Worm (Caenorhabditis elegans) whole organism, L1 larva: Measurements from ENCODE around the gene taf-6.1.

ENCODE experiments used
- C04F5.9 ChIP-seq: sonication (generic microtip); optimal IDR thresholded peaks from 2 replicates; lab custom pipeline; 2016; ENCODE audit warnings: missing genetic modification characterization, missing compliant biosample characterization
- C16A3.4 ChIP-seq: fragments of 150-350 bp; optimal IDR thresholded peaks from 2 replicates; lab custom pipeline; 2014; ENCODE audit warnings: missing biosample characterization, missing genetic modification characterization
- F16B12.6 ChIP-seq: fragments of 150-350 bp; optimal IDR thresholded peaks from 2 replicates; lab custom pipeline; 2014; ENCODE audit warnings: missing biosample characterization, missing genetic modification characterization
- Y116A8C.19 ChIP-seq: sonication (generic microtip); optimal IDR thresholded peaks from 2 replicates; lab custom pipeline; 2016; ENCODE audit warnings: missing compliant biosample characterization, missing genetic modification characterization, borderline replicate concordance
- alr-1 ChIP-seq: fragments of 200-800 bp; sonication (Bioruptor generic); optimal IDR thresholded peaks from 2 replicates; lab custom pipeline; 2018; ENCODE audit warnings: borderline replicate concordance, mild to moderate bottlenecking, missing genetic modification characterization, missing compliant biosample characterization
- blmp-1 ChIP-seq: fragments of 150-350 bp; optimal IDR thresholded peaks from 2 replicates; lab custom pipeline; 2014; ENCODE audit warnings: missing biosample characterization, missing genetic modification characterization
- ceh-63 ChIP-seq: fragments of 200-800 bp; sonication (Bioruptor generic); optimal IDR thresholded peaks from 2 replicates; lab custom pipeline; 2018; ENCODE audit warnings: mild to moderate bottlenecking, missing genetic modification characterization, missing compliant biosample characterization
- ceh-8 ChIP-seq: fragments of 200-800 bp; sonication (Bioruptor generic); optimal IDR thresholded peaks from 2 replicates; lab custom pipeline; 2018; ENCODE audit warnings: mild to moderate bottlenecking, missing genetic modification characterization, moderate library complexity, missing compliant biosample characterization
- ces-1 ChIP-seq: fragments of 150-350 bp; optimal IDR thresholded peaks from 2 replicates; lab custom pipeline; 2014; ENCODE audit warnings: missing biosample characterization, missing genetic modification reagents, missing genetic modification characterization
- dpl-1 ChIP-seq, 3 experiments: fragments of 150-350 bp in 2 of 3; sonication (generic microtip) in 1 of 3; optimal IDR thresholded peaks; 2 replicates each; lab custom pipeline; 2014 to 2017; ENCODE audit warnings: missing biosample characterization in 3 of 3, missing genetic modification characterization in 3 of 3, missing genetic modification reagents in 3 of 3
- dsc-1 ChIP-seq: sonication (generic microtip); optimal IDR thresholded peaks from 2 replicates; lab custom pipeline; 2016; ENCODE audit warnings: mild to moderate bottlenecking, missing genetic modification characterization, missing compliant biosample characterization
- efl-1 ChIP-seq, 4 experiments: fragments of 150-350 bp; optimal IDR thresholded peaks in 3 of 4; peaks in 1 of 4; 1 replicate in 1 of 4; 2 replicates in 3 of 4; lab custom pipeline; 2014; ENCODE audit warnings: missing biosample characterization in 2 of 4, missing genetic modification characterization in 2 of 4, missing genetic modification reagents in 2 of 4
- elt-2 ChIP-seq: sonication (generic microtip); optimal IDR thresholded peaks from 2 replicates; lab custom pipeline; 2016; ENCODE audit warnings: missing genetic modification characterization, mild to moderate bottlenecking, inconsistent platforms, missing compliant biosample characterization, missing genetic modification reagents
- elt-3 ChIP-seq, 6 experiments: fragments of 150-350 bp in 1 of 6; sonication (generic microtip); optimal IDR thresholded peaks; 2 replicates each; lab custom pipeline; 2017 to 2018; ENCODE audit warnings: missing biosample characterization in 6 of 6, missing genetic modification characterization in 6 of 6, inconsistent platforms in 1 of 6
- fkh-4 ChIP-seq: sonication (generic microtip); optimal IDR thresholded peaks from 2 replicates; lab custom pipeline; 2016; ENCODE audit warnings: missing compliant biosample characterization, missing genetic modification characterization, borderline replicate concordance
- fos-1 ChIP-seq: fragments of 150-350 bp; optimal IDR thresholded peaks from 2 replicates; lab custom pipeline; 2014; ENCODE audit warnings: missing biosample characterization, missing genetic modification characterization
- grh-1 ChIP-seq: fragments of 200-800 bp; sonication (Bioruptor generic); IDR thresholded peaks from 2 replicates; pipeline ENCODE4 v1.3.6; 2022; ENCODE audit warnings: missing genetic modification reagents, missing genetic modification characterization, missing compliant biosample characterization
- hlh-17 ChIP-seq: fragments of 200-800 bp; sonication (Bioruptor generic); optimal IDR thresholded peaks from 2 replicates; lab custom pipeline; 2018; ENCODE audit warnings: missing genetic modification characterization, mild to moderate bottlenecking, missing compliant biosample characterization, moderate library complexity, borderline replicate concordance
- hpl-2 ChIP-seq: fragments of 150-350 bp; optimal IDR thresholded peaks from 2 replicates; lab custom pipeline; 2014; ENCODE audit warnings: missing biosample characterization, missing genetic modification reagents, missing genetic modification characterization
- irx-1 ChIP-seq: sonication (generic microtip); optimal IDR thresholded peaks from 2 replicates; lab custom pipeline; 2016; ENCODE audit warnings: missing genetic modification characterization, missing compliant biosample characterization
- isw-1 ChIP-seq: fragments of 200-800 bp; sonication (Bioruptor generic); IDR thresholded peaks from 2 replicates; pipeline ENCODE4 v1.3.6; 2022; ENCODE audit warnings: missing genetic modification characterization, missing compliant biosample characterization
- lin-14 ChIP-seq: fragments of 200-800 bp; sonication (Bioruptor generic); optimal IDR thresholded peaks from 2 replicates; lab custom pipeline; 2018; ENCODE audit warnings: mild to moderate bottlenecking, missing genetic modification characterization, moderate library complexity, missing compliant biosample characterization
- lin-15B ChIP-seq: fragments of 150-350 bp; sonication (generic microtip); optimal IDR thresholded peaks from 3 replicates; lab custom pipeline; 2014; ENCODE audit warnings: missing biosample characterization, missing genetic modification characterization
- lin-39 ChIP-seq: fragments of 150-350 bp; optimal IDR thresholded peaks from 2 replicates; lab custom pipeline; 2014; ENCODE audit warnings: missing biosample characterization, missing genetic modification reagents, missing genetic modification characterization
- lsy-2 ChIP-seq, 2 experiments: fragments of 150-350 bp; optimal IDR thresholded peaks; 2 replicates each; lab custom pipeline; 2014; ENCODE audit warnings: missing biosample characterization in 2 of 2, missing genetic modification characterization in 2 of 2
- mdl-1 ChIP-seq, 2 experiments: fragments of 150-350 bp; optimal IDR thresholded peaks; 2 replicates each; lab custom pipeline; 2014 to 2017; ENCODE audit warnings: missing biosample characterization in 2 of 2, missing genetic modification characterization in 2 of 2, inconsistent platforms in 1 of 2
- mep-1 ChIP-seq: fragments of 150-350 bp; optimal IDR thresholded peaks from 2 replicates; lab custom pipeline; 2014; ENCODE audit warnings: missing biosample characterization, missing genetic modification characterization
- nhr-11 ChIP-seq: fragments of 150-350 bp; optimal IDR thresholded peaks from 2 replicates; lab custom pipeline; 2014; ENCODE audit warnings: missing biosample characterization, missing genetic modification characterization
- nhr-12 ChIP-seq: sonication (generic microtip); optimal IDR thresholded peaks from 2 replicates; lab custom pipeline; 2017; ENCODE audit warnings: missing biosample characterization, missing genetic modification characterization
- nhr-19 ChIP-seq: fragments of 200-800 bp; sonication (Bioruptor generic); conservative IDR thresholded peaks from 2 replicates; pipeline ENCODE4 v1.3.6; 2022; ENCODE audit warnings: missing genetic modification characterization, missing compliant biosample characterization
- nhr-20 ChIP-seq: sonication (generic microtip); optimal IDR thresholded peaks from 2 replicates; lab custom pipeline; 2016; ENCODE audit warnings: mild to moderate bottlenecking, missing genetic modification characterization, missing compliant biosample characterization
- nhr-237 ChIP-seq: fragments of 150-350 bp; optimal IDR thresholded peaks from 2 replicates; lab custom pipeline; 2014; ENCODE audit warnings: missing biosample characterization, missing genetic modification characterization
- nhr-47 ChIP-seq: sonication (generic microtip); optimal IDR thresholded peaks from 2 replicates; lab custom pipeline; 2016; ENCODE audit warnings: mild to moderate bottlenecking, missing genetic modification characterization, moderate library complexity, missing compliant biosample characterization
- nhr-71 ChIP-seq: sonication (generic microtip); optimal IDR thresholded peaks from 2 replicates; lab custom pipeline; 2016; ENCODE audit warnings: mild to moderate bottlenecking, missing genetic modification characterization, moderate library complexity, missing compliant biosample characterization
- nhr-84 ChIP-seq: sonication (generic microtip); optimal IDR thresholded peaks from 2 replicates; lab custom pipeline; 2017; ENCODE audit warnings: missing biosample characterization, missing genetic modification characterization
- nhr-85 ChIP-seq: sonication (generic microtip); peaks from one replicate; lab custom pipeline; 2016; ENCODE audit warnings: missing genetic modification characterization, inconsistent platforms, missing compliant biosample characterization
- nhr-90 ChIP-seq: sonication (generic microtip); optimal IDR thresholded peaks from 2 replicates; lab custom pipeline; 2016; ENCODE audit warnings: mild to moderate bottlenecking, missing genetic modification characterization, missing compliant biosample characterization; ENCODE audit not compliant: poor library complexity
- pqm-1 ChIP-seq: sonication (generic microtip); optimal IDR thresholded peaks from 3 replicates; lab custom pipeline; 2017; ENCODE audit warnings: missing biosample characterization, missing genetic modification characterization
- skn-1 ChIP-seq: fragments of 150-350 bp; optimal IDR thresholded peaks from 2 replicates; lab custom pipeline; 2014; ENCODE audit warnings: missing biosample characterization, missing genetic modification characterization
- snpc-4 ChIP-seq: fragments of 150-350 bp; optimal IDR thresholded peaks from 2 replicates; lab custom pipeline; 2014; ENCODE audit warnings: missing biosample characterization, missing genetic modification characterization
- sup-37 ChIP-seq: fragments of 200-800 bp; sonication (Bioruptor generic); optimal IDR thresholded peaks from 2 replicates; lab custom pipeline; 2018; ENCODE audit warnings: mild to moderate bottlenecking, missing genetic modification characterization, missing compliant biosample characterization
- tlp-1 ChIP-seq: fragments of 150-350 bp; optimal IDR thresholded peaks from 2 replicates; lab custom pipeline; 2014; ENCODE audit warnings: missing biosample characterization, missing genetic modification characterization
- unc-30 ChIP-seq: sonication (generic microtip); optimal IDR thresholded peaks from 2 replicates; lab custom pipeline; 2017; ENCODE audit warnings: missing biosample characterization, missing genetic modification characterization
- unc-62 ChIP-seq: fragments of 150-350 bp; optimal IDR thresholded peaks from 2 replicates; lab custom pipeline; 2014; ENCODE audit warnings: missing biosample characterization, missing genetic modification reagents, missing genetic modification characterization
- unc-86 ChIP-seq: sonication (generic microtip); optimal IDR thresholded peaks from 2 replicates; lab custom pipeline; 2016; ENCODE audit warnings: missing genetic modification characterization, missing compliant biosample characterization
- vab-15 ChIP-seq: sonication (generic microtip); optimal IDR thresholded peaks from 2 replicates; lab custom pipeline; 2017; ENCODE audit warnings: missing genotype, mild to moderate bottlenecking, missing genetic modification characterization, missing compliant biosample characterization
- xbp-1 ChIP-seq: sonication (generic microtip); optimal IDR thresholded peaks from 2 replicates; lab custom pipeline; 2016; ENCODE audit warnings: missing genetic modification characterization, missing compliant biosample characterization
- ztf-11 ChIP-seq, 2 experiments: sonication (generic microtip); optimal IDR thresholded peaks; 2 replicates each; lab custom pipeline; 2016 to 2017; ENCODE audit warnings: missing genetic modification characterization in 2 of 2, missing biosample characterization in 1 of 2, missing compliant biosample characterization in 1 of 2

taf-6.1 gene

ce11 chrII:1088527-1089230 is 39.1 kb upstream of the taf-6.1 start:
- TF ChIP-seq nhr-85 (tag; lab: Kevin White, UChicago): peak; percentile 81
- TF ChIP-seq irx-1: no peak
- peak; percentile 61 for TF ChIP-seq lin-14 (GFP tag; lab: Kevin White, UChicago)
- no peak for TF ChIP-seq hpl-2 (GFP tag; lab: Kevin White, UChicago)
- TF ChIP-seq xbp-1 (tag; lab: Kevin White, UChicago): no peak
- peak; percentile 17 for TF ChIP-seq nhr-20 (tag; lab: Kevin White, UChicago)
- no peak for TF ChIP-seq tlp-1
- no peak for TF ChIP-seq vab-15 (tag; lab: Kevin White, UChicago)
- 0 out of 2 replicates have a peak, but pooled peaks have one; percentile 35 for TF ChIP-seq grh-1 (GFP tag; lab: Robert Waterston, UW)
- TF ChIP-seq fos-1 (tag; lab: Kevin White, UChicago): no peak
- TF ChIP-seq nhr-237 (tag; lab: Kevin White, UChicago): no peak
- peak; percentile 17 to 18 for TF ChIP-seq lsy-2 (tag; optimal IDR thresholded peaks at IDR 0.05; lab: Kevin White, UChicago)
- peak; percentile 65 for TF ChIP-seq blmp-1 (tag; lab: Kevin White, UChicago)
- TF ChIP-seq hlh-17 (GFP tag; lab: Kevin White, UChicago): no peak

- TF ChIP-seq nhr-11: no peak
- TF ChIP-seq lin-15B (tag; lab: Kevin White, UChicago): no peak
- no peak for TF ChIP-seq xbp-1 (tag; lab: Kevin White, UChicago)
- peak in 2 of 6 experiments; percentile 8 to 16 for TF ChIP-seq elt-3 (tag; optimal IDR thresholded peaks at IDR 0.05; lab: Kevin White, UChicago)
- no peak for TF ChIP-seq sup-37
- TF ChIP-seq nhr-237 (tag; lab: Kevin White, UChicago): no peak
- TF ChIP-seq unc-62 (GFP tag; lab: Kevin White, UChicago): no peak
- no peak for TF ChIP-seq mep-1
- TF ChIP-seq snpc-4 (tag; lab: Kevin White, UChicago): peak; percentile 48
- TF ChIP-seq unc-30 (tag; lab: Kevin White, UChicago): no peak
- TF ChIP-seq skn-1 (tag; lab: Kevin White, UChicago): peak; percentile 26
- no peak for TF ChIP-seq nhr-47 (tag; lab: Kevin White, UChicago)
- no peak for TF ChIP-seq mdl-1 (tag; optimal IDR thresholded peaks at IDR 0.05; lab: Kevin White, UChicago)
- no peak for TF ChIP-seq hpl-2 (GFP tag; lab: Kevin White, UChicago)
- TF ChIP-seq C16A3.4: no peak
- TF ChIP-seq fos-1 (tag; lab: Kevin White, UChicago): no peak
- no peak for TF ChIP-seq nhr-19
- TF ChIP-seq Y116A8C.19: no peak
- TF ChIP-seq lin-39 (tag; lab: Kevin White, UChicago): no peak
- no peak for TF ChIP-seq fkh-4 (tag; lab: Kevin White, UChicago)
- TF ChIP-seq ceh-8 (GFP tag; lab: Kevin White, UChicago): no peak
- no peak for TF ChIP-seq isw-1 (GFP tag; lab: Robert Waterston, UW)
- no peak for TF ChIP-seq nhr-84 (tag; lab: Kevin White, UChicago)
- no peak for TF ChIP-seq pqm-1 (tag; lab: Kevin White, UChicago)
- peak; percentile 63 for TF ChIP-seq grh-1 (GFP tag; lab: Robert Waterston, UW)
- TF ChIP-seq ceh-63 (GFP tag; lab: Kevin White, UChicago): no peak
- TF ChIP-seq unc-86 (tag; lab: Kevin White, UChicago): no peak
- no peak for TF ChIP-seq hlh-17 (GFP tag; lab: Kevin White, UChicago)
- TF ChIP-seq efl-1 (optimal IDR thresholded peaks at IDR 0.05; lab: Kevin White, UChicago): no peak
- no peak for TF ChIP-seq efl-1 (GFP tag; optimal IDR thresholded peaks at IDR 0.05 in 1 of 2; lab: Kevin White, UChicago)
- no peak for TF ChIP-seq nhr-71 (tag; lab: Kevin White, UChicago)
- TF ChIP-seq dsc-1 (tag; lab: Kevin White, UChicago): no peak
- no peak for TF ChIP-seq nhr-90
- TF ChIP-seq F16B12.6 (tag; lab: Kevin White, UChicago): no peak
- TF ChIP-seq ces-1 (GFP tag; lab: Kevin White, UChicago): no peak
- no peak for TF ChIP-seq dpl-1 (GFP tag; optimal IDR thresholded peaks at IDR 0.05; lab: Kevin White, UChicago)
- no peak for TF ChIP-seq ztf-11 (tag; optimal IDR thresholded peaks at IDR 0.05; lab: Kevin White, UChicago)
- TF ChIP-seq tlp-1: no peak
- TF ChIP-seq C04F5.9 (tag; lab: Kevin White, UChicago): no peak
- no peak for TF ChIP-seq alr-1 (tag; lab: Kevin White, UChicago)
- peak; percentile 88 for TF ChIP-seq nhr-85 (tag; lab: Kevin White, UChicago)
- no peak for TF ChIP-seq nhr-12 (tag; lab: Kevin White, UChicago)
- no peak for TF ChIP-seq elt-2 (tag; lab: Kevin White, UChicago)
- TF ChIP-seq lsy-2 (tag; optimal IDR thresholded peaks at IDR 0.05; lab: Kevin White, UChicago): peak in 1 of 2 experiments; percentile 4
Observed at ce11 chrII:1090743-1091142, 37.0 kb upstream of the taf-6.1 start.
